Worm (Caenorhabditis elegans) whole organism, L2 larva: ENCODE results near the gene W04H10.6.
A peak's percentile ranks its signal among the peaks of the same experiment; 100 is the strongest.

ENCODE experiments used
- C34F6.9 ChIP-seq: fragments of 150-350 bp; optimal IDR thresholded peaks from 2 replicates; lab custom pipeline; 2014; ENCODE audit warnings: missing biosample characterization, missing genetic modification characterization
- F13H6.1 ChIP-seq: sonication (generic microtip); optimal IDR thresholded peaks from 2 replicates; lab custom pipeline; 2016; ENCODE audit warnings: missing genetic modification characterization, missing compliant biosample characterization
- R02D3.7 ChIP-seq: fragments of 150-350 bp; optimal IDR thresholded peaks from 2 replicates; lab custom pipeline; 2014; ENCODE audit warnings: missing biosample characterization, missing genetic modification characterization
- Y55F3AM.14 ChIP-seq: fragments of 200-800 bp; sonication (Bioruptor generic); optimal IDR thresholded peaks from 2 replicates; lab custom pipeline; 2018; ENCODE audit warnings: mild to moderate bottlenecking, missing genetic modification characterization, missing compliant biosample characterization
- ZK546.5 ChIP-seq: sonication (generic microtip); optimal IDR thresholded peaks from 2 replicates; lab custom pipeline; 2017; ENCODE audit warnings: missing biosample characterization, missing genetic modification characterization
- alr-1 ChIP-seq: fragments of 150-350 bp; optimal IDR thresholded peaks from 2 replicates; lab custom pipeline; 2014; ENCODE audit warnings: missing biosample characterization, missing genetic modification characterization
- aly-2 ChIP-seq: fragments of 150-350 bp; optimal IDR thresholded peaks from 2 replicates; lab custom pipeline; 2014; ENCODE audit warnings: missing biosample characterization, missing genetic modification characterization
- ama-1 ChIP-seq: fragments of 150-350 bp; optimal IDR thresholded peaks from 2 replicates; lab custom pipeline; 2018; ENCODE audit warnings: inconsistent platforms
- ceh-16 ChIP-seq: fragments of 150-350 bp; optimal IDR thresholded peaks from 2 replicates; lab custom pipeline; 2014; ENCODE audit warnings: missing biosample characterization, missing genetic modification characterization
- ceh-82 ChIP-seq: fragments of 150-350 bp; optimal IDR thresholded peaks from 2 replicates; lab custom pipeline; 2014; ENCODE audit warnings: missing biosample characterization, missing genetic modification characterization
- crh-2 ChIP-seq: sonication (generic microtip); optimal IDR thresholded peaks from 2 replicates; lab custom pipeline; 2017; ENCODE audit warnings: missing biosample characterization, missing genetic modification characterization
- elt-1 ChIP-seq: fragments of 150-350 bp; optimal IDR thresholded peaks from 2 replicates; lab custom pipeline; 2014; ENCODE audit warnings: missing biosample characterization, missing genetic modification characterization
- elt-3 ChIP-seq: sonication (generic microtip); optimal IDR thresholded peaks from 2 replicates; lab custom pipeline; 2017; ENCODE audit warnings: missing biosample characterization, missing genetic modification characterization
- fos-1 ChIP-seq: fragments of 150-350 bp; optimal IDR thresholded peaks from 2 replicates; lab custom pipeline; 2014; ENCODE audit warnings: missing biosample characterization, missing genetic modification characterization
- gmeb-1 ChIP-seq: fragments of 150-350 bp; optimal IDR thresholded peaks from 2 replicates; lab custom pipeline; 2014; ENCODE audit warnings: missing biosample characterization, missing genetic modification characterization
- lin-11 ChIP-seq: fragments of 150-350 bp; sonication (generic microtip); optimal IDR thresholded peaks from 2 replicates; lab custom pipeline; 2014; ENCODE audit warnings: missing biosample characterization, missing genetic modification characterization, inconsistent platforms, mixed read lengths
- lin-13 ChIP-seq: fragments of 150-350 bp; optimal IDR thresholded peaks from 2 replicates; lab custom pipeline; 2014; ENCODE audit warnings: missing biosample characterization, missing genetic modification reagents, missing genetic modification characterization
- lsy-2 ChIP-seq, 2 experiments: fragments of 150-350 bp in 1 of 2; sonication (generic microtip) in 1 of 2; optimal IDR thresholded peaks; 2 replicates each; lab custom pipeline; 2014 to 2017; ENCODE audit warnings: missing biosample characterization in 2 of 2, missing genetic modification characterization in 2 of 2
- mab-5 ChIP-seq: fragments of 150-350 bp; optimal IDR thresholded peaks from 2 replicates; lab custom pipeline; 2014; ENCODE audit warnings: missing biosample characterization, missing genetic modification characterization
- mbf-1 ChIP-seq: sonication (generic microtip); optimal IDR thresholded peaks from 2 replicates; lab custom pipeline; 2017; ENCODE audit warnings: missing biosample characterization, missing genetic modification characterization
- mdl-1 ChIP-seq, 2 experiments: fragments of 150-350 bp in 1 of 2; sonication (generic microtip) in 1 of 2; optimal IDR thresholded peaks; 2 replicates each; lab custom pipeline; 2017; ENCODE audit warnings: missing biosample characterization in 2 of 2, missing genetic modification characterization in 2 of 2
- nhr-10 ChIP-seq: sonication (generic microtip); optimal IDR thresholded peaks from 2 replicates; lab custom pipeline; 2017; ENCODE audit warnings: missing biosample characterization, missing genetic modification characterization
- nhr-129 ChIP-seq: fragments of 150-350 bp; optimal IDR thresholded peaks from 2 replicates; lab custom pipeline; 2014; ENCODE audit warnings: missing biosample characterization, missing genetic modification characterization
- nhr-21 ChIP-seq: fragments of 150-350 bp; optimal IDR thresholded peaks from 2 replicates; lab custom pipeline; 2014; ENCODE audit warnings: missing biosample characterization, missing genetic modification characterization
- nhr-23 ChIP-seq: fragments of 150-350 bp; optimal IDR thresholded peaks from 2 replicates; lab custom pipeline; 2014; ENCODE audit warnings: missing biosample characterization, missing genetic modification reagents, missing genetic modification characterization
- nhr-25 ChIP-seq: fragments of 150-350 bp; sonication (generic microtip); optimal IDR thresholded peaks from 3 replicates; lab custom pipeline; 2014; ENCODE audit warnings: missing biosample characterization, missing genetic modification characterization
- nhr-6 ChIP-seq: fragments of 150-350 bp; optimal IDR thresholded peaks from 2 replicates; lab custom pipeline; 2014; ENCODE audit warnings: missing biosample characterization, missing genetic modification characterization
- nhr-77 ChIP-seq: fragments of 150-350 bp; optimal IDR thresholded peaks from 2 replicates; lab custom pipeline; 2014; ENCODE audit warnings: missing biosample characterization, missing genetic modification characterization
- peb-1 ChIP-seq: fragments of 150-350 bp; optimal IDR thresholded peaks from 2 replicates; lab custom pipeline; 2014; ENCODE audit warnings: missing biosample characterization, missing genetic modification characterization
- sem-4 ChIP-seq: fragments of 150-350 bp; optimal IDR thresholded peaks from 2 replicates; lab custom pipeline; 2014; ENCODE audit warnings: missing biosample characterization, missing genetic modification reagents, missing genetic modification characterization
- skn-1 ChIP-seq: sonication (generic microtip); optimal IDR thresholded peaks from 2 replicates; lab custom pipeline; 2017; ENCODE audit warnings: missing biosample characterization, missing genetic modification characterization
- sma-3 ChIP-seq: sonication (generic microtip); optimal IDR thresholded peaks from 2 replicates; lab custom pipeline; 2016; ENCODE audit warnings: missing genetic modification reagents, missing genetic modification characterization, missing compliant biosample characterization
- unc-39 ChIP-seq: fragments of 150-350 bp; optimal IDR thresholded peaks from 2 replicates; lab custom pipeline; 2014; ENCODE audit warnings: missing biosample characterization, missing genetic modification characterization
- unc-55 ChIP-seq: fragments of 150-350 bp; sonication (generic microtip); optimal IDR thresholded peaks from 3 replicates; lab custom pipeline; 2014; ENCODE audit warnings: missing biosample characterization, missing genetic modification reagents, missing genetic modification characterization
- unc-62 ChIP-seq: fragments of 150-350 bp; optimal IDR thresholded peaks from 2 replicates; lab custom pipeline; 2014; ENCODE audit warnings: missing biosample characterization, missing genetic modification reagents, missing genetic modification characterization
- zag-1 ChIP-seq: fragments of 150-350 bp; optimal IDR thresholded peaks from 2 replicates; lab custom pipeline; 2014; ENCODE audit warnings: missing biosample characterization, missing genetic modification characterization
- ztf-1 ChIP-seq: fragments of 200-800 bp; sonication (Bioruptor generic); conservative IDR thresholded peaks from 2 replicates; pipeline ENCODE4 v1.3.6; 2022; ENCODE audit warnings: missing genetic modification characterization, missing compliant biosample characterization
- ztf-11 ChIP-seq: sonication (generic microtip); optimal IDR thresholded peaks from 2 replicates; lab custom pipeline; 2017; ENCODE audit warnings: missing biosample characterization, missing genetic modification characterization

W04H10.6 gene

ce11 chrII:608341-608740, at the start of gene W04H10.6:
Gene W04H10.6, minus strand, starts transcription at chrII:608441.
- TF ChIP-seq mdl-1 (tag; optimal IDR thresholded peaks at IDR 0.05; lab: Kevin White, UChicago) = no peak
- TF ChIP-seq Y55F3AM.14 = no peak
- TF ChIP-seq nhr-21 (tag; lab: Kevin White, UChicago) = no peak
- TF ChIP-seq gmeb-1 (tag; lab: Kevin White, UChicago) = no peak
- no peak for TF ChIP-seq nhr-25 (tag; lab: Kevin White, UChicago)
- no peak for TF ChIP-seq peb-1
- no peak for TF ChIP-seq lin-13 (GFP tag; lab: Kevin White, UChicago)
- no peak for TF ChIP-seq ZK546.5 (tag; lab: Kevin White, UChicago)
- no peak for TF ChIP-seq nhr-77 (tag; lab: Kevin White, UChicago)
- TF ChIP-seq unc-39 (tag; lab: Kevin White, UChicago) = no peak
- TF ChIP-seq nhr-6 = no peak
- TF ChIP-seq sem-4 (tag; lab: Kevin White, UChicago) = no peak
- no peak for TF ChIP-seq elt-1 (tag; lab: Kevin White, UChicago)
- TF ChIP-seq, all 48 proteins: peak for 0

- no peak for TF ChIP-seq F13H6.1 (tag; lab: Kevin White, UChicago)
- no peak for TF ChIP-seq C34F6.9 (tag; lab: Kevin White, UChicago)
- TF ChIP-seq nhr-129 = no peak
- no peak for TF ChIP-seq ztf-11
- no peak for TF ChIP-seq peb-1
- TF ChIP-seq skn-1 (tag; lab: Kevin White, UChicago) = no peak
- TF ChIP-seq lsy-2 (tag; optimal IDR thresholded peaks at IDR 0.05; lab: Kevin White, UChicago) = no peak
- no peak for TF ChIP-seq nhr-25 (tag; lab: Kevin White, UChicago)
- TF ChIP-seq nhr-10 (tag; lab: Kevin White, UChicago) = no peak
- TF ChIP-seq elt-3 (tag; lab: Kevin White, UChicago) = no peak
- no peak for TF ChIP-seq fos-1 (tag; lab: Kevin White, UChicago)
- TF ChIP-seq nhr-6 = no peak
- TF ChIP-seq ztf-1 = no peak
- TF ChIP-seq unc-62 (GFP tag; lab: Kevin White, UChicago) = no peak
- TF ChIP-seq lin-11 = no peak
Observed at ce11 chrII:651324-651723, 43.1 kb upstream of the W04H10.6 start.

ce11 chrII:650321-651005, 42.2 kb upstream of the W04H10.6 start, which contains the start of the genes K07E8.7 and frpr-14:
Gene K07E8.7, minus strand, starts transcription at chrII:650367.
Gene frpr-14, plus strand, starts transcription at chrII:650955.
- TF ChIP-seq nhr-21 (tag; lab: Kevin White, UChicago) (no peak), ceh-82 (tag; lab: Kevin White, UChicago) (no peak), nhr-23 (tag; lab: Kevin White, UChicago) (no peak), ceh-16 (tag; lab: Kevin White, UChicago) (no peak), unc-55 (GFP tag; lab: Kevin White, UChicago) (peak; percentile 58), nhr-6 (no peak), ama-1 (lab: Kevin White, UChicago) (no peak), unc-62 (GFP tag; lab: Kevin White, UChicago) (no peak), zag-1 (tag; lab: Kevin White, UChicago) (no peak), R02D3.7 (tag; lab: Kevin White, UChicago) (no peak), elt-1 (tag; lab: Kevin White, UChicago) (no peak), sem-4 (tag; lab: Kevin White, UChicago) (no peak), nhr-10 (tag; lab: Kevin White, UChicago) (no peak), fos-1 (tag; lab: Kevin White, UChicago) (peak; percentile 7), nhr-77 (tag; lab: Kevin White, UChicago) (no peak), aly-2 (tag; lab: Kevin White, UChicago) (no peak), nhr-129 (peak; percentile 10), lsy-2 (tag; optimal IDR thresholded peaks at IDR 0.05; lab: Kevin White, UChicago) (peak in 1 of 2 experiments; percentile 67), crh-2 (tag; lab: Kevin White, UChicago) (no peak), C34F6.9 (tag; lab: Kevin White, UChicago) (no peak), lin-13 (GFP tag; lab: Kevin White, UChicago) (no peak), skn-1 (tag; lab: Kevin White, UChicago) (no peak), Y55F3AM.14 (no peak), mbf-1 (no peak), alr-1 (no peak), ztf-11 (no peak), ztf-1 (no peak), gmeb-1 (tag; lab: Kevin White, UChicago) (peak; percentile 31), nhr-25 (tag; lab: Kevin White, UChicago) (no peak), sma-3 (no peak), mab-5 (tag; lab: Kevin White, UChicago) (no peak)
